Worm (Caenorhabditis elegans) whole organism, L1 larva: ENCODE data around the gene C35B1.4.

Experiments
- jun-1 ChIP-seq: fragments of 150-350 bp; optimal IDR thresholded peaks from 2 replicates; lab custom pipeline; 2014; ENCODE audit warnings: missing biosample characterization, missing genetic modification reagents, missing genetic modification characterization
- lin-39 ChIP-seq: fragments of 150-350 bp; optimal IDR thresholded peaks from 2 replicates; lab custom pipeline; 2014; ENCODE audit warnings: missing biosample characterization, missing genetic modification reagents, missing genetic modification characterization
- mdl-1 ChIP-seq, 2 experiments: fragments of 150-350 bp; optimal IDR thresholded peaks; 2 replicates each; lab custom pipeline; 2014 to 2017; ENCODE audit warnings: missing biosample characterization in 2 of 2, missing genetic modification characterization in 2 of 2, inconsistent platforms in 1 of 2
- mef-2 ChIP-seq: fragments of 150-350 bp; optimal IDR thresholded peaks from 2 replicates; lab custom pipeline; 2014; ENCODE audit warnings: missing biosample characterization, missing genetic modification characterization
- nhr-28 ChIP-seq: fragments of 150-350 bp; optimal IDR thresholded peaks from 2 replicates; lab custom pipeline; 2014; ENCODE audit warnings: missing biosample characterization, missing genetic modification characterization

DNA sequence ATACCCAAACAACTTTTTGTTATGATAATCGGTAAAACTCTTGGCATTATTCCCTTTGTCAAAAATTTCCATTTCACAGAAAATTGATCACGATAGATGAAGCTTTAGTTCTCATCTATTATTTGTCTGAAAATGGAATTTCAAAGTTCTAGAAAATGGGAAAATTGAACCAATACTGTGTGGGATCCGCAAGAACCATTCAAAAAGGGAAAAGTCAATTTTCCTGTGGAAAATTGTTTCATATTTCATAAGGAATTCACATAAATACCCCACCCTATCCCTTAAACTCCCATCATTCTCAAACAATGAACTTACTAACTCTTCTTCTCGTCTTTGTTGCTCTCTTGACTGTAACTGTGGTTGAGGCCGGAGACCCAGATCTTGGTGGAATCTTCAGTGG, 1.2 kb downstream of the C35B1.4 start, which contains the start of the genes C35B1.9 and C35B1.3:
- TF ChIP-seq nhr-28 (tag; lab: Kevin White, UChicago) (no peak), lin-39 (tag; lab: Kevin White, UChicago) (no peak), mef-2 (tag; lab: Kevin White, UChicago) (no peak), mdl-1 (tag; optimal IDR thresholded peaks at IDR 0.05; lab: Kevin White, UChicago) (no peak), jun-1 (no peak)
